Fruit fly (Drosophila melanogaster): ENCODE data around the gene Rh7.

Gene Rh7

dm6 chr3L:12183967-12184366 is 8.7 kb upstream of the Rh7 start:
- TF ChIP-seq CG8478 (optimal IDR thresholded peaks at IDR 0.05), result no peak
- TF ChIP-seq usp (GFP tag; optimal IDR thresholded peaks at IDR 0.05), result no peak
- TF ChIP-seq psq (optimal IDR thresholded peaks at IDR 0.05), result no peak
- TF ChIP-seq pan (optimal IDR thresholded peaks at IDR 0.05), result no peak
- no peak for TF ChIP-seq Dll (optimal IDR thresholded peaks at IDR 0.05)
- no peak for TF ChIP-seq EcR (GFP tag; optimal IDR thresholded peaks at IDR 0.05)

DNA sequence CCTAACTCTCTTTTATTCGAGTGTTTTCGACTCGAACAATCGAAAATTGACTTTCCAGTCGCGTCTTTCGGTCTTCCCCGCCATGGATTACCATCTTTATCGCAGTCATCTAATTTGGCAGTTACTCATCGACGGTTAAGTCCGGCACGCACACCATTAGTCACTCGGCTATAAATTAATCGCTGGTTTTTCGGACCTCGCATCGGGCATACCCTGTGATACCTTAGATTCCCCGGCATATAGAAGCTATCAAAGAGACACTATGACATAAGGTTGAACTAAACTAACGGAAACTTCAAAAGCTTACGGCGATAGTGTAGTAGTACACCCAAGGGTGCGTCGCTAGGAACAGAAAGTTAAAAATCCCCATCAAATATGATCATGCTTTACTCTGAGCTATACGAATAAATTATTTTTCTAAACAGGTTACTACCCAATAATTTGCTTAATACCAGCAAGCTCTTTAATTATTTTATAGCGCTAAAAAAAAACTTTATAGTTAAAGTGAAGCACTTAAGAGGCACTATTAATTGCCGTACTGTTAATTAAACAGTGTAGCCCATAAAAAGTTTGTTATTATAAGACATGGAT is 3.7 kb upstream of the Rh7 start:
- TF ChIP-seq usp (GFP tag; optimal IDR thresholded peaks at IDR 0.05) (no peak), EcR (GFP tag; optimal IDR thresholded peaks at IDR 0.05) (no peak), Dll (optimal IDR thresholded peaks at IDR 0.05) (no peak), CG8478 (optimal IDR thresholded peaks at IDR 0.05) (no peak)

DNA sequence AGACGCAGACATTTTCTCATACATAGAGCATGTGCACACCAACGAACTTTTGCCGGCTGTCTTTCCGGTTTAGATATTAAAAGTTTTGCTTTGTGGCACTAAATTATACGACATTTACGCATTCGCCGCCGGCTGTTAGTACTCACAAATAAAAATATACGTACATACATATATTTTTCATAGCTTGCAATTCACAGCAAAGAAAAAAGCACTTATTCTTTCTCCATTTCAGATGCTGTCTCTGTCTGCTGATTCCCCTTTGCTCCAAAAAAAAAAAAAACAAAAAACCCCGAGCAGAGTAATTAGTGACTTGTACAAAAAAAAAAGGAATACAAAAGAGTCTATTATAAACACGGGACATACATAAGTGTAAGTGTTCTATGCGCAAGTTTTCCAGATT is 2.0 kb upstream of the Rh7 start, which contains the start of gene CAH2:
Gene CAH2 (plus strand): TSS at position 301 of the 400 bp plus-strand sequence.
- TF ChIP-seq pan (optimal IDR thresholded peaks at IDR 0.05), result no peak
- TF ChIP-seq Dll (optimal IDR thresholded peaks at IDR 0.05), result no peak
- TF ChIP-seq psq (optimal IDR thresholded peaks at IDR 0.05), result no peak
- TF ChIP-seq CG8478 (optimal IDR thresholded peaks at IDR 0.05), result no peak
- no peak for TF ChIP-seq usp (GFP tag; optimal IDR thresholded peaks at IDR 0.05)
- no peak for TF ChIP-seq EcR (GFP tag; optimal IDR thresholded peaks at IDR 0.05)

DNA sequence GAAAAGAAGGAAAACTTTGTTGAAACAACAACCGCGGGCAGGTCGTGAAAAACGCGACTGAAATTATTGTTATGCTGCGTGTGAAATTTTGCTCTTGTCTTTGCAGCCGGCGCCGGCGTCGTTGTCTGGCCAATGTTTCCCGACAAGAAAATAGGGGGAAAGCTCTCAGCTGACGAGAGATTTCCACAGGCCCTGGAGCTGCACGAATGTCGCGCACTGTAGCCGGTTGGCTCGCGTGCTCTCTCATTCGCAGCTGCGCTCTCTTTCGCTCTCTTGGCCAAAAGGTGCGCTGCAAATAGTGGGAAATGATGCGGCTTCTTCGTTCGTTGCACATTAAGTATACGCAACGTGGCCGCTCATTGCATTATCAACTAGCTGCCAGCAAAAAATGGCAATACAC is 11.6 kb downstream of the Rh7 start, which contains the start of gene CG9760:
Gene CG9760 (minus strand): TSS at position 43 of the 400 bp plus-strand sequence.
- peak; percentile 31 for TF ChIP-seq Dll (optimal IDR thresholded peaks at IDR 0.05)
- no peak for TF ChIP-seq EcR (GFP tag; optimal IDR thresholded peaks at IDR 0.05)
- TF ChIP-seq usp (GFP tag; optimal IDR thresholded peaks at IDR 0.05), result no peak
- TF ChIP-seq psq (optimal IDR thresholded peaks at IDR 0.05), result no peak
- no peak for TF ChIP-seq pan (optimal IDR thresholded peaks at IDR 0.05)
- no peak for TF ChIP-seq CG8478 (optimal IDR thresholded peaks at IDR 0.05)

DNA sequence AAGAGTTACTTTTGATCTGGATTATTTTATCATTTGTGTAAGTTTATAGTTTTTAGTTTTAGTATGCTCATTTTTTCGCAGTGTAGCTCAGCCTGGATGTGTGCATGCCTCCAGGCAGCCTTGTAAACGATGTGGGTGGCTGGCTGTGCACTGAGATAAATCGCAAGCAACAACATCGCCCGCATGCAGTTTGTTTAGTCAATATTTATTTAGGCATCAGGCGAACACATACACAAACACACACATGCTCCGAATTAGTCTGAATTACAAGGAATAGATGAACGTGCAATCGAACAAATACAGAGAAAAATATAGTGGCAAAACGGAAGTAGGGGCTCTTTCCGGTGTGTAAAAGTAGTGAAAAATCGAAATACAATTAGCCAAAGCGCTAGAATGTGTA is 12.2 kb downstream of the Rh7 start:
- TF ChIP-seq usp (GFP tag; optimal IDR thresholded peaks at IDR 0.05), result no peak
- no peak for TF ChIP-seq EcR (GFP tag; optimal IDR thresholded peaks at IDR 0.05)
- TF ChIP-seq Dll (optimal IDR thresholded peaks at IDR 0.05), result no peak
- TF ChIP-seq psq (optimal IDR thresholded peaks at IDR 0.05), result no peak
- TF ChIP-seq CG8478 (optimal IDR thresholded peaks at IDR 0.05), result no peak
- TF ChIP-seq pan (optimal IDR thresholded peaks at IDR 0.05), result no peak

DNA sequence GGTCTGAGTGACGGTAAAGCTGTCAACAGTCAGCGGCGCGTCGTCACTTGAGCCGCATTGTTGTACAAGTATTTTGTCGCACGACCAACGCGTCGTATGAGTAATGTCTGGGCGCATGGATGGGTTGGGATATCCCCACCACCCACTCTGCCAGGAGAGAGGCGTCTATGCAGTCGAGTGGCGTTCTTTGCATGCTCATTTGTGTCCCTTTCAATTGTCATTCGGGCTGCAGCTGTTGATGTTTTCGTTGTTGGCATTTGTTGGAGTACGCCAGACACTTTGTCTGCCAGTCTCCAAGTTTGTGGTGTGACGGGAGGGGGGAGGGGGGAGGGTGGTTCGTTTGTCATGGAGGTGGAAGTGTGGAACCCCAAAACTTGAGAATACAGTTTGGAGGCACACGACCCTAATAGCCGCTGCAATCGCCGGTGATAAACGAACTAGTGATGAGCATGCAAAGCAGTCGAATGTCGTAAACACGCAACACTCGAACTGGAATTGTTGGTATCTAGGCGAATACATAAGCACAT is 13.1 kb downstream of the Rh7 start:
- TF ChIP-seq CG8478 (optimal IDR thresholded peaks at IDR 0.05) (no peak), Dll (optimal IDR thresholded peaks at IDR 0.05) (no peak), usp (GFP tag; optimal IDR thresholded peaks at IDR 0.05) (no peak), EcR (GFP tag; optimal IDR thresholded peaks at IDR 0.05) (no peak), psq (optimal IDR thresholded peaks at IDR 0.05) (no peak), pan (optimal IDR thresholded peaks at IDR 0.05) (no peak)

- TF ChIP-seq psq (optimal IDR thresholded peaks at IDR 0.05) (no peak), Dll (optimal IDR thresholded peaks at IDR 0.05) (no peak), EcR (GFP tag; optimal IDR thresholded peaks at IDR 0.05) (no peak), usp (GFP tag; optimal IDR thresholded peaks at IDR 0.05) (no peak), pan (optimal IDR thresholded peaks at IDR 0.05) (no peak), CG8478 (optimal IDR thresholded peaks at IDR 0.05) (no peak)
Observed at dm6 chr3L:12149024-12149423, 26.3 kb downstream of the Rh7 start, which contains the start of gene CG32099. CG32099 (plus strand) TSS chr3L:12149273.

dm6 chr3L:12146970-12147369 is 28.3 kb downstream of the Rh7 start:
- no peak for TF ChIP-seq Dll (optimal IDR thresholded peaks at IDR 0.05)
- no peak for TF ChIP-seq usp (GFP tag; optimal IDR thresholded peaks at IDR 0.05)
- no peak for TF ChIP-seq CG8478 (optimal IDR thresholded peaks at IDR 0.05)
- no peak for TF ChIP-seq psq (optimal IDR thresholded peaks at IDR 0.05)
- TF ChIP-seq pan (optimal IDR thresholded peaks at IDR 0.05), result no peak
- no peak for TF ChIP-seq EcR (GFP tag; optimal IDR thresholded peaks at IDR 0.05)

DNA sequence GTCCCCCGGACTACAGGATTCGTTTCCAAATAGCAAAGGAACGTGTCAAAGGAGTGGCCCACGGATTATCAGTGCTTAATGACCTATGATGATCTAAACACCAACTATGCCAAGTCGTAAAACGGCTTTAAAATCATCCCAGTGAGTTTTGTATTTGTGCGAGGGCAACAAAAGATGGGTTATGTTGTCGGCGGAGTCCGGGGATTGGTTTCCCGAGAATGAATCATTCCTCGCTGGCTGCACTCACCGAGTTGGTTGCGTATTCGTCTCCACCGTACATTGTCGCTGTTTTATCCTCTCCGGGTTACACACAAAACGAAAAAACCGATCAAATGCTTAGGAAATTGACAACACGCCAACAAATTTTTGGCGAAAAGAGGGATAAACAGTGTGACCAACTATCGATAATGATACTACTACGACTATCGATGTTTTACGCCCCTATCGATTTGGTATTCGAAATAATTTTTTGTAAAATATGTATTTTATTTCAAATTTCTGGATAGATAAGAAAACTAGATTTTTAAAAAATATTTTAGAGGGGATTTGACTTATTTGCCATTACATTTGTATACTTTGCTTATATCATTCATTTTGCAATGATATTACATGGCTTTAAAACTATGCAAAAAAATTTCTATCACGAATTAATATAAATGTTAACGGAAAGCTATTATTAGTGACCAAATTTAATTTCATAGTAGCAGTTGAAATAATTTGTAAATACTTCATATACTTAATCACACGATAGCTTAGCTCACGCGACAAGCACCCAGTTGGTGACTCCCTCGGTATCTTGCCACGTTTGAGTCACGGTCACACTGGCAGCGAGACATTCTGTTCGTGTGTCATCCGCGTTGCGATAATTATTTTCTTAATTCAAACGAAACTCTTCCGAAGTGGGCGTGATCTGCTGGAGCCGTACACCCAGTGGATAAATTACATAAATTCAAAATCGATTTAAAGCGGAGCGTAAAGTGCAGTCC is 29.3 kb downstream of the Rh7 start, which contains the start of the genes eIF3l and Nrx-IV:
Gene eIF3l (minus strand): TSS at position 389 of the 986 bp plus-strand sequence.
Gene Nrx-IV (plus strand): TSS at position 811 of the 986 bp plus-strand sequence.
- TF ChIP-seq EcR (GFP tag; optimal IDR thresholded peaks at IDR 0.05) (no peak), usp (GFP tag; optimal IDR thresholded peaks at IDR 0.05) (no peak), CG8478 (optimal IDR thresholded peaks at IDR 0.05) (no peak), psq (optimal IDR thresholded peaks at IDR 0.05) (no peak), pan (optimal IDR thresholded peaks at IDR 0.05) (no peak)

DNA sequence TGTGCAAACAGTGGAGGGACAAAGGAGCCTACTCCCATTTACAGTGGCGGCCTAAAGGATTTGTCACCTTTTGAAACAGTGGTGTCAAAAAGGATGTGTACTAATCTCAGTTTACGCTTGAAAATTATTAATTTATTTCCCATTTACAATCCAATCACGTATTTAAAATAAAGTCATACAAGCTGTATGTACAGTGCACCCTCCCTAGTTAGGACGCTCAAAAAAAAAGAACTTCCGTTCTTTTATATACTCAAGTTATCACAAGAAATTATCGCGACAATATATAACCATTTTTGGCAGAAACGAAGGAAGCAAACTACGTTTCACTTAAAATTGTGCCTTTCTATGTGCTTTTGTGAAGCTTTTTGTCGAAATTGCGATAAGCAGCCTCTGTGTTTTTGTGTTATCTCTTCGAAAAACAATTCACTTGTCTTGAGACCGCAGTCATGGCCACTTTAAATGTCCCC is 36.0 kb downstream of the Rh7 start:
- TF ChIP-seq pan (optimal IDR thresholded peaks at IDR 0.05), result no peak
- TF ChIP-seq CG8478 (optimal IDR thresholded peaks at IDR 0.05), result no peak
- TF ChIP-seq EcR (GFP tag; optimal IDR thresholded peaks at IDR 0.05), result no peak
- no peak for TF ChIP-seq usp (GFP tag; optimal IDR thresholded peaks at IDR 0.05)
- TF ChIP-seq Dll (optimal IDR thresholded peaks at IDR 0.05), result no peak
- no peak for TF ChIP-seq psq (optimal IDR thresholded peaks at IDR 0.05)

dm6 chr3L:12138113-12138899 is 37.0 kb downstream of the Rh7 start, which contains the start of the genes ND-SGDH and RhoGAP68F:
ND-SGDH (minus strand) TSS chr3L:12138584.
RhoGAP68F (plus strand) TSS chr3L:12138868.
- no peak for TF ChIP-seq usp (GFP tag; optimal IDR thresholded peaks at IDR 0.05)
- no peak for TF ChIP-seq psq (optimal IDR thresholded peaks at IDR 0.05)
- TF ChIP-seq Dll (optimal IDR thresholded peaks at IDR 0.05), result no peak
- no peak for TF ChIP-seq pan (optimal IDR thresholded peaks at IDR 0.05)

Measured in whole organism.